Worm (Caenorhabditis elegans): ENCODE results near the gene F13B6.1.

ce11 chrIV:7451345-7451744 lies 5.0 kb upstream of the F13B6.1 start, which contains the start of gene tes-1:
- TF ChIP-seq W03F9.2 (tag; optimal IDR thresholded peaks at IDR 0.05) (no peak), him-1 (tag; optimal IDR thresholded peaks at IDR 0.05) (no peak)

All from whole organism, L4/young adult.